Fruit fly (Drosophila melanogaster) whole organism, embryonic: Measurements from ENCODE around the gene iav.

Experiments used
- Awh ChIP-seq: fragments of 200-800 bp; sonication (Bioruptor generic); IDR thresholded peaks from 2 replicates; pipeline ENCODE4, ENCODE4 v1.3.6; 2022; ENCODE audit warnings: missing biosample characterization, missing genetic modification characterization
- Bgb ChIP-seq: fragments of 200-800 bp; sonication (Bioruptor generic); IDR thresholded peaks from 2 replicates; pipeline ENCODE4 v1.3.6; 2022; ENCODE audit warnings: missing biosample characterization, missing genetic modification characterization; ENCODE audit not compliant: partially characterized antibody
- CG10654 ChIP-seq: fragments of 200-800 bp; sonication (Bioruptor generic); optimal IDR thresholded peaks from 2 replicates; lab custom pipeline; 2016; ENCODE audit warnings: missing biosample characterization, missing genetic modification characterization
- CG14860 ChIP-seq: fragments of 200-800 bp; sonication (Bioruptor generic); IDR thresholded peaks from 3 replicates; pipeline ENCODE4 v1.3.6; 2022; ENCODE audit warnings: missing biosample characterization, missing genetic modification characterization; ENCODE audit not compliant: partially characterized antibody
- CG7745 ChIP-seq: fragments of 200-800 bp; sonication (Bioruptor generic); optimal IDR thresholded peaks from 2 replicates; lab custom pipeline; 2018; ENCODE audit warnings: missing biosample characterization, mild to moderate bottlenecking, missing genetic modification characterization, moderate library complexity
- CG9727 ChIP-seq: fragments of 200-800 bp; sonication (Bioruptor generic); optimal IDR thresholded peaks from 3 replicates; lab custom pipeline; 2017; ENCODE audit warnings: missing biosample characterization, mild to moderate bottlenecking, missing genetic modification characterization
- MTF-1 ChIP-seq: fragments of 200-800 bp; sonication (Bioruptor generic); optimal IDR thresholded peaks from 2 replicates; lab custom pipeline; 2018; ENCODE audit warnings: missing biosample characterization, mild to moderate bottlenecking, missing genetic modification characterization, borderline replicate concordance
- Med ChIP-seq: fragments of 200-800 bp; sonication (Bioruptor generic); peaks from one replicate; lab custom pipeline; 2016; ENCODE audit warnings: missing biosample characterization, missing genetic modification characterization, mild to moderate bottlenecking, inconsistent platforms, moderate library complexity
- chif ChIP-seq, 2 experiments: fragments of 200-800 bp; sonication (Bioruptor generic); optimal IDR thresholded peaks; 3 replicates each; lab custom pipeline; 2016; ENCODE audit warnings: missing biosample characterization in 2 of 2, missing genetic modification characterization in 2 of 2
- da ChIP-seq: fragments of 200-800 bp; sonication (Bioruptor generic); optimal IDR thresholded peaks from 2 replicates; lab custom pipeline; 2016; ENCODE audit warnings: missing biosample characterization, missing genetic modification characterization
- emc ChIP-seq: fragments of 200-800 bp; sonication (Bioruptor generic); optimal IDR thresholded peaks from 2 replicates; lab custom pipeline; 2016; ENCODE audit warnings: missing biosample characterization, missing genetic modification characterization
- otp ChIP-seq: fragments of 200-800 bp; sonication (Bioruptor generic); IDR thresholded peaks from 3 replicates; pipeline ENCODE4, ENCODE4 v1.3.6; 2022; ENCODE audit warnings: missing biosample characterization, missing genetic modification characterization
- peb ChIP-seq: fragments of 200-800 bp; sonication (Bioruptor generic); IDR thresholded peaks from 2 replicates; pipeline ENCODE4 v1.3.6; 2022; ENCODE audit warnings: missing biosample characterization, missing genetic modification characterization
- scrt ChIP-seq: fragments of 200-800 bp; sonication (Bioruptor generic); optimal IDR thresholded peaks from 2 replicates; lab custom pipeline; 2018; ENCODE audit warnings: missing biosample characterization, mild to moderate bottlenecking, missing genetic modification characterization, moderate library complexity

DNA sequence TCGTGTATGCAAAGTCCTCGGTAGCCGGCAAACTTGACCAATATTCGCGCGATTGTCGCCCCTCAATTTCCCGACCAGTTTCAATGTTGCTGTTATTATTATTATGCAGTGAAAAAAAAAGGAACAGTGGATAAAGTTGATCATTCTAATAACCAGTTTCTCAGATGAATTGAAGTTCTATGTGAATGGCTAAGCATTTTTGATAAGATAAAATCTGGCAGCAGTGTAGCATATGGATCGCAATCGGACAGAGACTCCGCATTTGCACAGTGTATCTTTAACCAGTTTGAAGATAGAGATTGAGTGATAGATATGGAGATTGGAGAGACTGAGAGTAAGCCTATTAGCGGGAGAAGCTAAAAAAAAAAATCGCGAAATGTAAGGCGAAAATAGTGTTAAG, 20.4 kb upstream of the iav start:
- TF ChIP-seq chif (GFP tag; optimal IDR thresholded peaks at IDR 0.05; lab: Kevin White, UChicago): peak; percentile 48 to 74
- peak; percentile 53 for TF ChIP-seq CG10654 (GFP tag; lab: Kevin White, UChicago)
- TF ChIP-seq CG7745 (tag; lab: Kevin White, UChicago): no peak
- TF ChIP-seq otp (GFP tag; lab: Robert Waterston, UW): peak; percentile 70; the same call in 2 of the 3 replicates
- TF ChIP-seq CG9727 (GFP tag; lab: Kevin White, UChicago): peak; percentile 10
- peak; percentile 30 for TF ChIP-seq da (GFP tag; lab: Kevin White, UChicago)
- TF ChIP-seq emc (GFP tag; lab: Kevin White, UChicago): peak; percentile 41
- peak; percentile 66 for TF ChIP-seq scrt (GFP tag; lab: Kevin White, UChicago)
- TF ChIP-seq peb (GFP tag; lab: Robert Waterston, UW): no peak
- no peak for TF ChIP-seq Bgb
- no peak for TF ChIP-seq MTF-1 (GFP tag; lab: Kevin White, UChicago)
- peak; percentile 94 for TF ChIP-seq Med (GFP tag; lab: Kevin White, UChicago)
- no peak for TF ChIP-seq CG14860 (GFP tag; lab: Robert Waterston, UW)
- TF ChIP-seq Awh (GFP tag; lab: Robert Waterston, UW): peak; percentile 55; the same call in 1 of the 2 replicates
